Worm (Caenorhabditis elegans) whole organism, L2 larva: Measurements from ENCODE around the gene suex-1.

Experiments
- F13H6.1 ChIP-seq: sonication (generic microtip); optimal IDR thresholded peaks from 2 replicates; lab custom pipeline; 2016; ENCODE audit warnings: missing genetic modification characterization, missing compliant biosample characterization
- aly-2 ChIP-seq: fragments of 150-350 bp; optimal IDR thresholded peaks from 2 replicates; lab custom pipeline; 2014; ENCODE audit warnings: missing biosample characterization, missing genetic modification characterization
- ceh-16 ChIP-seq: fragments of 150-350 bp; optimal IDR thresholded peaks from 2 replicates; lab custom pipeline; 2014; ENCODE audit warnings: missing biosample characterization, missing genetic modification characterization
- elt-3 ChIP-seq: sonication (generic microtip); optimal IDR thresholded peaks from 2 replicates; lab custom pipeline; 2017; ENCODE audit warnings: missing biosample characterization, missing genetic modification characterization
- mdl-1 ChIP-seq, 2 experiments: fragments of 150-350 bp in 1 of 2; sonication (generic microtip) in 1 of 2; optimal IDR thresholded peaks; 2 replicates each; lab custom pipeline; 2017; ENCODE audit warnings: missing biosample characterization in 2 of 2, missing genetic modification characterization in 2 of 2
- nhr-23 ChIP-seq: fragments of 150-350 bp; optimal IDR thresholded peaks from 2 replicates; lab custom pipeline; 2014; ENCODE audit warnings: missing biosample characterization, missing genetic modification reagents, missing genetic modification characterization
- nhr-6 ChIP-seq: fragments of 150-350 bp; optimal IDR thresholded peaks from 2 replicates; lab custom pipeline; 2014; ENCODE audit warnings: missing biosample characterization, missing genetic modification characterization
- unc-55 ChIP-seq: fragments of 150-350 bp; sonication (generic microtip); optimal IDR thresholded peaks from 3 replicates; lab custom pipeline; 2014; ENCODE audit warnings: missing biosample characterization, missing genetic modification reagents, missing genetic modification characterization

DNA sequence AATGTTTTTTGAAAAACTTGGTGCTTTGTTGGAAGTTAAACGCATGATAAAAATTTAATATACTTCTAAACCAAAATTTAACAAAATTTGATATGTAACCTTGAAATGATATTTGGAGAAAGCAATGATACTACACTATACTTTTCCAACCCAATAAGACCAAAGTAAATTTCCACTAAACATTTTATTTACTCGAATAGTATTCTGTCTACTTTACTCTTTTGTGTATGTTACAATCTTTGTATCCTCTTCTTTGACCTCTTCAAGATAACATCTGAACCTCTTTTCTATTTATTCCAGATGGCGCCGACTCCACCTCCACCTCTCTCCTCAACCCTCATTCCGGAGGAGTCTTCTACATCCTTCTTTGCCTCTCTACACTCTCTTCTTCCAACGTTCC, 44.5 kb downstream of the suex-1 start, which contains the start of gene dhs-5:
- TF ChIP-seq aly-2 (tag; lab: Kevin White, UChicago) (no peak), nhr-23 (tag; lab: Kevin White, UChicago) (no peak), elt-3 (tag; lab: Kevin White, UChicago) (no peak), mdl-1 (tag; optimal IDR thresholded peaks at IDR 0.05; lab: Kevin White, UChicago) (no peak), F13H6.1 (tag; lab: Kevin White, UChicago) (no peak), ceh-16 (tag; lab: Kevin White, UChicago) (no peak), nhr-6 (tag; lab: Kevin White, UChicago) (no peak), unc-55 (GFP tag; lab: Kevin White, UChicago) (no peak)
